Worm (Caenorhabditis elegans): Measurements from ENCODE around the gene T04C9.2.

T04C9.2 gene

DNA sequence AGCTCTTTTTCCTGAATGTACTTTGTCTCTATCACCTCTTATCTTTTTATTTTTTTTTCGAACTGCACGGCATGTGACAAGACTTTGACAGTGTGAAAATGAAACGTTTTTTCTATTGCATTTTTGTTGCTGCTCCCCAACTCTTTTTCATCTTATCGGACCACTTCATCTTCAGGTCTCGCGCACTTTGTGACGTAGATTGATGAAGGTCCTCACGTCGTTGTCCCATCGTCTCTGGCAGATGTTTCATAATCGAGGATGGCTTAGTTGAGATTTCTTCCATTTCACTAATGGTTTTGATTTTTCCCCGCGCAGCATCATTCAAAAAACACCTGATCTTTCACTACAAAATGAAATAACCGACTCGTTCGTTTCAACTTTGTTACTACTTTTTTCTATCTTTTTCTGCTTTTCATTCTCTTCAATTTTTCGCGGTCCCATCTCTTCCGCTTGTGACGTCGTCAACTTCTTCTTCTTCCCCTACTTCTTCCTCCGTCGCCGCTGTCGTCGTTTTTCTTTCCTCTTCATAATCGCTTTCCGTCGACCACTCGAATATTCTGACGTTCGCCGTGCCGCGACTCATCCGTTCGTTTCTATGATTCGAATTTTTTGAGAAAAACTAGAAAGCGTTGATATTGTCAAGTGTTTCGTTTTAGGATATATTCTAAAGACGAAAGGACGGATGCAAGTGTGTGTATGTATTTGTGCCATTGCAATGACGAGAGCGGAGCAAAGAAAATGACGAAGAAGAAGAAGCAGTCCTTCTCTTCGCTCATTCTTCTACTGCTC is at the start of gene T04C9.2:
TSS of gene T04C9.2 (plus strand) at position 739 of the 789 bp plus-strand sequence.
- no peak for TF ChIP-seq hlh-13 (GFP tag; optimal IDR thresholded peaks at IDR 0.05)
- TF ChIP-seq unc-42 (tag; optimal IDR thresholded peaks at IDR 0.05) = peak; percentile 51
- TF ChIP-seq unc-55 (GFP tag; optimal IDR thresholded peaks at IDR 0.05) = peak; percentile 47
- TF ChIP-seq lim-6 (tag; optimal IDR thresholded peaks at IDR 0.05) = no peak
- no peak for TF ChIP-seq ceh-45 (GFP tag; IDR thresholded peaks at IDR 0.05)
- TF ChIP-seq nfya-1 (tag; optimal IDR thresholded peaks at IDR 0.05) = no peak
- TF ChIP-seq syd-9 (tag; optimal IDR thresholded peaks at IDR 0.05) = no peak
- no peak for TF ChIP-seq dmd-4 (tag; optimal IDR thresholded peaks at IDR 0.05; ENCODE audit: borderline replicate concordance)
- no peak for TF ChIP-seq ceh-14 (tag; optimal IDR thresholded peaks at IDR 0.05)
- no peak for TF ChIP-seq pha-2 (tag; optimal IDR thresholded peaks at IDR 0.05)

DNA sequence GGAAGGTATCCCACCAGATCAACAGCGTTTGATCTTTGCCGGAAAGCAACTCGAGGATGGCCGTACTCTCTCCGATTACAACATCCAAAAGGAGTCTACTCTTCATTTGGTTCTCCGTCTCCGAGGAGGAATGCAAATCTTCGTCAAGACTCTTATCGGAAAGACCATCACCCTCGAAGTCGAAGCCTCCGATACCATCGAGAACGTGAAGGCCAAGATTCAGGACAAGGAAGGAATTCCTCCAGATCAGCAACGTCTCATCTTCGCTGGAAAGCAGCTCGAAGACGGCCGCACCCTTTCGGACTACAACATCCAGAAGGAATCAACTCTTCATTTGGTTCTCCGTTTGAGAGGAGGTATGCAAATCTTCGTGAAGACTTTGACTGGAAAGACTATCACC is 49.6 kb upstream of the T04C9.2 start:
- TF ChIP-seq T23F11.4 (GFP tag; optimal IDR thresholded peaks at IDR 0.05) (no peak), npax-4 (tag; optimal IDR thresholded peaks at IDR 0.05) (no peak), ttx-3 (tag; optimal IDR thresholded peaks at IDR 0.05) (no peak), tbx-7 (tag; optimal IDR thresholded peaks at IDR 0.05) (no peak), unc-3 (GFP tag; conservative IDR thresholded peaks at IDR 0.05) (no peak), unc-3 (tag; optimal IDR thresholded peaks at IDR 0.05) (no peak), ceh-48 (tag; optimal IDR thresholded peaks at IDR 0.05) (no peak), ztf-16 (tag; optimal IDR thresholded peaks at IDR 0.05) (no peak), C38D4.7 (GFP tag; optimal IDR thresholded peaks at IDR 0.05) (no peak), hlh-6 (tag; optimal IDR thresholded peaks at IDR 0.05) (no peak), hlh-30 (tag; optimal IDR thresholded peaks at IDR 0.05; ENCODE audit: insufficient read depth) (no peak), gmeb-2 (tag; optimal IDR thresholded peaks at IDR 0.05) (no peak), ceh-9 (tag; optimal IDR thresholded peaks at IDR 0.05) (no peak), fax-1 (tag; optimal IDR thresholded peaks at IDR 0.05) (no peak)

ce11 chrIII:5943368-5944180 is 48.1 kb upstream of the T04C9.2 start:
- TF ChIP-seq lin-11 (tag; optimal IDR thresholded peaks at IDR 0.05) = no peak
- no peak for TF ChIP-seq ets-4 (tag; optimal IDR thresholded peaks at IDR 0.05)
- TF ChIP-seq pha-2 (tag; optimal IDR thresholded peaks at IDR 0.05) = no peak
- TF ChIP-seq ama-1 (optimal IDR thresholded peaks at IDR 0.05) = peak; percentile 86
- TF ChIP-seq tbx-7 (tag; optimal IDR thresholded peaks at IDR 0.05) = no peak

DNA sequence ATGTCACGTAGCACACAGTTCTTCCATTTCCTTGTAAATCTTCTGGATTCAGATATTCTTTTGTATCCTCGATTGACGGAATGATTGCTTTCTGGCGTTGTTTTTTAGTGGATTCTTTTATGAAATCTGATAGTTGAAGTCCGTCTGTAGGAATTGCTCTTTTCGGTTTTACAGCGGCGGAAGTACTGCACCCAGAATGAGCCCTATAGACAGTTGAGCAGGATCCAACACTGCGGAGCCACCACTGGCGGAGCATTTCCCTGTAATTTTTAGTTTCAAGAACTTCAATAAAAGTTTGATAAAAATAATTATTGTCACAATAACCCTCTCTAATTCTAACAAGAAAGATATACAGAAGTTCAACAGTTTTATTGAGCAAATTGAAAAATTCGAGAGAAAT is 45.8 kb upstream of the T04C9.2 start, which contains the start of gene F25B5.5:
TSS of gene F25B5.5 (minus strand) at position 260 of the 400 bp plus-strand sequence.
- TF ChIP-seq odd-2 (tag; optimal IDR thresholded peaks at IDR 0.05) (no peak), C38D4.7 (GFP tag; optimal IDR thresholded peaks at IDR 0.05) (no peak), nhr-232 (tag; optimal IDR thresholded peaks at IDR 0.05) (no peak), pax-1 (tag; optimal IDR thresholded peaks at IDR 0.05) (no peak)

ce11 chrIII:5948162-5948933 is 43.3 kb upstream of the T04C9.2 start, which contains the start of the genes F25B5.6 and F25B5.3:
TSS of gene F25B5.6 (minus strand) at chrIII:5948733.
TSS of gene F25B5.3 (plus strand) at chrIII:5948883.
- TF ChIP-seq elt-4 (tag; optimal IDR thresholded peaks at IDR 0.05) (no peak), pat-9 (tag; optimal IDR thresholded peaks at IDR 0.05) (no peak), hlh-30 (tag; optimal IDR thresholded peaks at IDR 0.05; ENCODE audit: insufficient read depth) (no peak), T23F11.4 (GFP tag; optimal IDR thresholded peaks at IDR 0.05) (no peak), unc-42 (tag; optimal IDR thresholded peaks at IDR 0.05) (peak; percentile 35)
